Worm (Caenorhabditis elegans): Measurements from ENCODE around the gene ant-1.3.
"Not testable (repeated sequence)": the region's sequence is repeated elsewhere in the genome, so short reads cannot be mapped to it uniquely, and the experiment has no call there.

The ant-1.3 gene

ce11 chrIV:9697869-9698268 lies 11.2 kb downstream of the ant-1.3 start:
- TF ChIP-seq set-16 (GFP tag; IDR thresholded peaks at IDR 0.05) (no peak), ZK546.5 (tag; optimal IDR thresholded peaks at IDR 0.05) (no peak), unc-62 (GFP tag; optimal IDR thresholded peaks at IDR 0.05 in 1 of 2) (peak in 1 of 2 experiments; percentile 91), unc-62 (tag; optimal IDR thresholded peaks at IDR 0.05) (no peak), lsy-2 (tag; optimal IDR thresholded peaks at IDR 0.05) (no peak)

ce11 chrIV:9696513-9696912 lies 12.6 kb downstream of the ant-1.3 start:
- no peak for TF ChIP-seq saeg-2 (GFP tag; IDR thresholded peaks at IDR 0.05)
- TF ChIP-seq unc-62 (GFP tag; optimal IDR thresholded peaks at IDR 0.05 in 1 of 2): peak in 1 of 2 experiments; percentile 99
- no peak for TF ChIP-seq unc-62 (tag; optimal IDR thresholded peaks at IDR 0.05)
- peak; percentile 1 for TF ChIP-seq aha-1 (tag)

ce11 chrIV:9692874-9693273 lies 16.2 kb downstream of the ant-1.3 start, which contains the start of gene twk-9:
twk-9 (plus strand) TSS chrIV:9693174.
- TF ChIP-seq spr-1 (tag; optimal IDR thresholded peaks at IDR 0.05) (no peak), lin-15B (tag; optimal IDR thresholded peaks at IDR 0.05) (no peak), nhr-28 (tag; optimal IDR thresholded peaks at IDR 0.05) (no peak), nhr-77 (tag; optimal IDR thresholded peaks at IDR 0.05) (no peak), snpc-1.2 (GFP tag; IDR thresholded peaks at IDR 0.05) (no peak), lir-3 (tag; optimal IDR thresholded peaks at IDR 0.05) (no peak)

- no peak for TF ChIP-seq fos-1 (tag; optimal IDR thresholded peaks at IDR 0.05)
- TF ChIP-seq Y5F2A.4 (GFP tag; optimal IDR thresholded peaks at IDR 0.05): no peak
- TF ChIP-seq mdl-1 (tag; optimal IDR thresholded peaks at IDR 0.05): no peak
- no peak for TF ChIP-seq daf-8 (GFP tag; IDR thresholded peaks at IDR 0.05)
- TF ChIP-seq skn-1 (tag; optimal IDR thresholded peaks at IDR 0.05): no peak
- TF ChIP-seq nhr-6 (tag; optimal IDR thresholded peaks at IDR 0.05): no peak
- no peak for TF ChIP-seq ceh-44 (GFP tag; IDR thresholded peaks at IDR 0.05)
- TF ChIP-seq nhr-102 (tag; optimal IDR thresholded peaks at IDR 0.05): no peak
- no peak for TF ChIP-seq rbr-2 (tag; optimal IDR thresholded peaks at IDR 0.05)
- TF ChIP-seq ces-1 (GFP tag; optimal IDR thresholded peaks at IDR 0.05): no peak
- no peak for TF ChIP-seq arid-1 (GFP tag; conservative IDR thresholded peaks at IDR 0.05)
- no peak for TF ChIP-seq lin-29 (GFP tag; IDR thresholded peaks at IDR 0.05)
- TF ChIP-seq tag-97 (GFP tag; IDR thresholded peaks at IDR 0.05): no peak
- no peak for TF ChIP-seq set-16 (GFP tag; IDR thresholded peaks at IDR 0.05)
- no peak for TF ChIP-seq nhr-11 (tag; optimal IDR thresholded peaks at IDR 0.05)
- no peak for TF ChIP-seq hmg-1.1 (GFP tag; IDR thresholded peaks at IDR 0.05)
- no peak for TF ChIP-seq Y48G9A.11 (GFP tag; IDR thresholded peaks at IDR 0.05)
- no peak for TF ChIP-seq zfp-3 (GFP tag; conservative IDR thresholded peaks at IDR 0.05)
Measured at ce11 chrIV:9690644-9691043, 18.5 kb downstream of the ant-1.3 start, which contains the start of gene sdz-36. sdz-36 (plus strand) TSS chrIV:9690944.

- TF ChIP-seq ctbp-1 (GFP tag; IDR thresholded peaks at IDR 0.05); D1046.2 (GFP tag; IDR thresholded peaks at IDR 0.05); ceh-32 (tag; optimal IDR thresholded peaks at IDR 0.05; ENCODE audit: poor library complexity): not testable (repeated sequence)
Measured at ce11 chrIV:9688715-9689114, 20.4 kb downstream of the ant-1.3 start, which contains the start of gene msp-76. msp-76 (plus strand) TSS chrIV:9689015.

ce11 chrIV:9683433-9683832 lies 25.7 kb downstream of the ant-1.3 start, which contains the start of the genes htas-1 and ZK1251.3:
htas-1 (minus strand) TSS chrIV:9683533.
ZK1251.3 (plus strand) TSS chrIV:9683658.
- no peak for TF ChIP-seq nhr-10 (tag; optimal IDR thresholded peaks at IDR 0.05)
- TF ChIP-seq rbr-2 (tag; optimal IDR thresholded peaks at IDR 0.05): no peak
- no peak for TF ChIP-seq F49E8.2 (tag; optimal IDR thresholded peaks at IDR 0.05; ENCODE audit: borderline replicate concordance)
- TF ChIP-seq unc-62 (GFP tag; optimal IDR thresholded peaks at IDR 0.05 in 1 of 2): no peak
- no peak for TF ChIP-seq unc-62 (tag; optimal IDR thresholded peaks at IDR 0.05)
- no peak for TF ChIP-seq lin-15B (tag; optimal IDR thresholded peaks at IDR 0.05)
- no peak for TF ChIP-seq madf-5 (GFP tag; IDR thresholded peaks at IDR 0.05)
- no peak for TF ChIP-seq pqm-1 (tag; optimal IDR thresholded peaks at IDR 0.05)
- no peak for TF ChIP-seq F26F4.8 (GFP tag; conservative IDR thresholded peaks at IDR 0.05)

All from whole organism, L4 larva.